Worm (Caenorhabditis elegans): Measurements from ENCODE around the gene ubc-9.

ubc-9 gene

DNA sequence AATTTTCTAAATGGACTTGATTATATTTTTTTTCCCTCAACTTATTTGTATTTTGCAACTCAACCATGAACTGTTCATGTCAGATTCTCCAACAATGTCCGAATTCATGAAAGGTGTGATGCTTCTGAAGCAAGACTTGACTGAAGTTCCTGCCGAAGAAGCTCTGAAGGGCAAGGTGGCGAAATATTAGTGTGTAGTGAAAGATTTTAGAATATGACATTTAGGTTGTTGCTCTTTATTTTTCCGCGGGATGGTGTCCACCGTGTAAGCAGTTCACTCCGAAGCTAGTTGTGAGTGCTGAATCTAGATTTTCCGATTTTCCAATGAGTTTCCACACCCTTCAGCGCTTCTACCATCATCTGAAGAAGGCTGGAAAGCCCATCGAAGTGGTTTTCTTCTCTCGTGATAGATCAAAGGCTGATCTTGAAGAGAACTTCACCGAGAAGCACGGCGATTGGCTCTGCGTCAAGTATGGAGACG, 1.6 kb downstream of the ubc-9 start, which contains the start of gene F29B9.5 (continued):
- no peak for TF ChIP-seq lsl-1 (GFP tag; optimal IDR thresholded peaks at IDR 0.05)
- TF ChIP-seq F55B11.4 (tag; optimal IDR thresholded peaks at IDR 0.05; ENCODE audit: borderline replicate concordance, insufficient read depth), result no peak
- TF ChIP-seq tlf-1 (GFP tag; optimal IDR thresholded peaks at IDR 0.05), result peak; percentile 6
- peak; percentile 2 for TF ChIP-seq snpc-4 (GFP tag; optimal IDR thresholded peaks at IDR 0.05)
- TF ChIP-seq snpc-4 (tag; optimal IDR thresholded peaks at IDR 0.05), result peak in 1 of 4 experiments; percentile 18
- TF ChIP-seq B0019.2 (GFP tag; conservative IDR thresholded peaks at IDR 0.05), result no peak
- TF ChIP-seq ztf-26 (tag; optimal IDR thresholded peaks at IDR 0.05), result no peak
- 0 out of 2 replicates have a peak, but pooled peaks have one; percentile 41 for TF ChIP-seq cebp-2 (GFP tag; IDR thresholded peaks at IDR 0.05)
- no peak for TF ChIP-seq hrde-1 (tag; optimal IDR thresholded peaks at IDR 0.05; ENCODE audit: borderline replicate concordance)
- no peak for TF ChIP-seq mxl-1 (tag; optimal IDR thresholded peaks at IDR 0.05)
- TF ChIP-seq ama-1 (optimal IDR thresholded peaks at IDR 0.05), result peak; percentile 62
- TF ChIP-seq ama-1 (GFP tag; optimal IDR thresholded peaks at IDR 0.05), result no peak
- TF ChIP-seq pha-4 (tag; optimal IDR thresholded peaks at IDR 0.05), result no peak
- peak; percentile 80 for TF ChIP-seq Y53G8AR.9 (GFP tag; conservative IDR thresholded peaks at IDR 0.05)
- TF ChIP-seq T07F8.4 (tag; optimal IDR thresholded peaks at IDR 0.05), result peak; percentile 18
- no peak for TF ChIP-seq sdz-38 (tag; optimal IDR thresholded peaks at IDR 0.05)
- no peak for TF ChIP-seq sptf-2 (GFP tag; optimal IDR thresholded peaks at IDR 0.05)
- TF ChIP-seq rcor-1 (GFP tag; IDR thresholded peaks at IDR 0.05), result 0 out of 2 replicates have a peak, but pooled peaks have one; percentile 19
- no peak for TF ChIP-seq bed-2 (GFP tag; IDR thresholded peaks at IDR 0.05)
- no peak for TF ChIP-seq akir-1 (GFP tag; optimal IDR thresholded peaks at IDR 0.05)
- TF ChIP-seq hmg-20 (GFP tag; IDR thresholded peaks at IDR 0.05), result no peak
- no peak for TF ChIP-seq lin-35 (GFP tag; optimal IDR thresholded peaks at IDR 0.05)
- TF ChIP-seq F49E8.2 (tag; optimal IDR thresholded peaks at IDR 0.05; ENCODE audit: insufficient read depth), result peak; percentile 75
- TF ChIP-seq sea-2 (GFP tag; IDR thresholded peaks at IDR 0.05), result no peak
- TF ChIP-seq athp-1 (tag; optimal IDR thresholded peaks at IDR 0.05), result no peak
- TF ChIP-seq attf-3 (GFP tag; conservative IDR thresholded peaks at IDR 0.05), result no peak
- TF ChIP-seq nhr-120 (GFP tag; IDR thresholded peaks at IDR 0.05), result no peak
- TF ChIP-seq madf-10 (tag; optimal IDR thresholded peaks at IDR 0.05), result no peak
- TF ChIP-seq mcd-1 (GFP tag; IDR thresholded peaks at IDR 0.05), result peak; percentile 31; the same call in 1 of the 2 replicates
- TF ChIP-seq hmg-1.2 (GFP tag; IDR thresholded peaks at IDR 0.05), result 0 out of 2 replicates have a peak, but pooled peaks have one; percentile 14
- TF ChIP-seq lir-1 (GFP tag; conservative IDR thresholded peaks at IDR 0.05), result no peak
- TF ChIP-seq egl-44 (GFP tag; IDR thresholded peaks at IDR 0.05), result no peak
- no peak for TF ChIP-seq him-1 (tag; optimal IDR thresholded peaks at IDR 0.05)
- TF ChIP-seq ceh-91 (GFP tag; IDR thresholded peaks at IDR 0.05), result no peak
- TF ChIP-seq lsy-27 (tag; optimal IDR thresholded peaks at IDR 0.05; ENCODE audit: borderline replicate concordance, insufficient read depth), result no peak
- TF ChIP-seq unc-130 (GFP tag; optimal IDR thresholded peaks at IDR 0.05), result no peak
- TF ChIP-seq ztf-6 (GFP tag; IDR thresholded peaks at IDR 0.05), result no peak
- TF ChIP-seq lag-1 (GFP tag; IDR thresholded peaks at IDR 0.05), result no peak
- peak; percentile 62; the same call in 1 of the 2 replicates for TF ChIP-seq lin-26 (GFP tag; IDR thresholded peaks at IDR 0.05)
- peak; percentile 86 for TF ChIP-seq B0336.3 (GFP tag; IDR thresholded peaks at IDR 0.05)
- no peak for TF ChIP-seq let-526 (GFP tag; IDR thresholded peaks at IDR 0.05)
- no peak for TF ChIP-seq attf-5 (GFP tag; optimal IDR thresholded peaks at IDR 0.05)
- TF ChIP-seq ccch-3 (GFP tag; optimal IDR thresholded peaks at IDR 0.05), result no peak
- TF ChIP-seq dox-1 (GFP tag; IDR thresholded peaks at IDR 0.05), result peak; percentile 24; the same call in 1 of the 2 replicates
- TF ChIP-seq zim-3 (tag; optimal IDR thresholded peaks at IDR 0.05), result peak; percentile 13
- no peak for TF ChIP-seq F57A8.1 (GFP tag; optimal IDR thresholded peaks at IDR 0.05)
- no peak for TF ChIP-seq F37B4.10 (GFP tag; IDR thresholded peaks at IDR 0.05)
- TF ChIP-seq madf-3 (GFP tag; IDR thresholded peaks at IDR 0.05), result no peak
- TF ChIP-seq repo-1 (tag; optimal IDR thresholded peaks at IDR 0.05), result no peak

Data from whole organism, young adult.